Worm (Caenorhabditis elegans): ENCODE measurements around the gene rpl-20.
"Not testable (repeated sequence)": the region's sequence is repeated elsewhere in the genome, so short reads cannot be mapped to it uniquely, and the experiment has no call there.

- TF ChIP-seq cog-1 (tag; optimal IDR thresholded peaks at IDR 0.05); flt-1 (GFP tag; IDR thresholded peaks at IDR 0.05); ztf-29 (GFP tag; IDR thresholded peaks at IDR 0.05); tab-1 (GFP tag; IDR thresholded peaks at IDR 0.05): not testable (repeated sequence)
Observed at ce11 chrIV:4702077-4702476, 47.5 kb downstream of the rpl-20 start.

All from whole organism, midembryonic.